Fruit fly (Drosophila melanogaster) whole organism, embryonic: ENCODE results near the gene CG15011.

Source experiments
- CG11093 ChIP-seq: fragments of 200-800 bp; sonication (Bioruptor generic); IDR thresholded peaks from 3 replicates; pipeline ENCODE4 v1.3.6; 2022; ENCODE audit warnings: missing biosample characterization, missing genetic modification characterization
- CG11456 ChIP-seq: fragments of 200-800 bp; sonication (Bioruptor generic); IDR thresholded peaks from 3 replicates; pipeline ENCODE4 v1.3.6; 2022; ENCODE audit warnings: missing biosample characterization, missing genetic modification characterization
- CG11696 ChIP-seq: fragments of 200-800 bp; sonication (Bioruptor generic); IDR thresholded peaks from 2 replicates; pipeline ENCODE4 v1.3.6; 2022; ENCODE audit warnings: missing biosample characterization, missing genetic modification characterization
- CG11723 ChIP-seq: fragments of 200-800 bp; sonication (Bioruptor generic); optimal IDR thresholded peaks from 2 replicates; lab custom pipeline; 2017; ENCODE audit warnings: missing biosample characterization, mild to moderate bottlenecking, missing genetic modification characterization
- CG12299 ChIP-seq: fragments of 200-800 bp; sonication (Bioruptor generic); optimal IDR thresholded peaks from 2 replicates; lab custom pipeline; 2018; ENCODE audit warnings: missing biosample characterization, mild to moderate bottlenecking, missing genetic modification characterization
- CG12659 ChIP-seq: fragments of 200-800 bp; sonication (Bioruptor generic); optimal IDR thresholded peaks from 3 replicates; lab custom pipeline; 2017; ENCODE audit warnings: mild to moderate bottlenecking, missing biosample characterization, missing genetic modification reagents, missing genetic modification characterization
- CG15011 ChIP-seq: fragments of 200-800 bp; sonication (Bioruptor generic); optimal IDR thresholded peaks from 3 replicates; lab custom pipeline; 2018; ENCODE audit warnings: missing biosample characterization, mild to moderate bottlenecking, missing genetic modification characterization
- CG15696 ChIP-seq: fragments of 200-800 bp; sonication (Bioruptor generic); optimal IDR thresholded peaks from 2 replicates; lab custom pipeline; 2019; ENCODE audit warnings: missing biosample characterization, mild to moderate bottlenecking, missing genetic modification characterization, moderate library complexity
- CG16815 ChIP-seq: fragments of 200-800 bp; sonication (Bioruptor generic); optimal IDR thresholded peaks from 3 replicates; lab custom pipeline; 2017; ENCODE audit warnings: missing biosample characterization, mild to moderate bottlenecking, missing genetic modification characterization
- CG16863 ChIP-seq: fragments of 200-800 bp; sonication (Bioruptor generic); optimal IDR thresholded peaks from 3 replicates; lab custom pipeline; 2016; ENCODE audit warnings: missing biosample characterization, missing genetic modification characterization
- CG17829 ChIP-seq: fragments of 200-800 bp; optimal IDR thresholded peaks from 2 replicates; lab custom pipeline; 2019; ENCODE audit warnings: missing biosample characterization, mild to moderate bottlenecking, missing genetic modification characterization, moderate library complexity
- CG18764 ChIP-seq: fragments of 200-800 bp; sonication (Bioruptor generic); optimal IDR thresholded peaks from 3 replicates; lab custom pipeline; 2016; ENCODE audit warnings: missing biosample characterization, missing genetic modification characterization
- CG3726 ChIP-seq: fragments of 200-800 bp; sonication (Bioruptor generic); IDR thresholded peaks from 3 replicates; pipeline ENCODE4, ENCODE4 v1.3.6; 2022; ENCODE audit warnings: missing biosample characterization, missing genetic modification characterization
- CG3847 ChIP-seq: fragments of 200-800 bp; sonication (Bioruptor generic); IDR thresholded peaks from 2 replicates; pipeline ENCODE4 v1.3.6; 2022; ENCODE audit warnings: missing biosample characterization, missing genetic modification characterization
- CG4854 ChIP-seq: fragments of 200-800 bp; sonication (Bioruptor generic); optimal IDR thresholded peaks from 2 replicates; lab custom pipeline; 2016; ENCODE audit warnings: missing biosample characterization, missing genetic modification characterization, inconsistent platforms
- CG5245 ChIP-seq: fragments of 200-800 bp; sonication (Bioruptor generic); optimal IDR thresholded peaks from 3 replicates; lab custom pipeline; 2016; ENCODE audit warnings: missing biosample characterization, missing genetic modification characterization
- CG6175 ChIP-seq: fragments of 200-800 bp; sonication (Bioruptor generic); IDR thresholded peaks from 3 replicates; pipeline ENCODE4 v1.3.6; 2022; ENCODE audit warnings: missing biosample characterization, missing genetic modification characterization
- CG6654 ChIP-seq: fragments of 200-800 bp; sonication (Bioruptor generic); optimal IDR thresholded peaks from 2 replicates; lab custom pipeline; 2017; ENCODE audit warnings: missing biosample characterization, mild to moderate bottlenecking, missing genetic modification characterization
- CG6854 ChIP-seq: fragments of 200-800 bp; sonication (Bioruptor generic); optimal IDR thresholded peaks from 3 replicates; lab custom pipeline; 2017; ENCODE audit warnings: missing biosample characterization, mild to moderate bottlenecking, missing genetic modification characterization
- Camta ChIP-seq: fragments of 200-800 bp; sonication (Bioruptor generic); optimal IDR thresholded peaks from 2 replicates; lab custom pipeline; 2016; ENCODE audit warnings: missing biosample characterization, missing genetic modification characterization
- Dip3 ChIP-seq: fragments of 200-800 bp; sonication (Bioruptor generic); optimal IDR thresholded peaks from 3 replicates; lab custom pipeline; 2016; ENCODE audit warnings: missing biosample characterization, missing genetic modification characterization
- Ets97D ChIP-seq: fragments of 200-800 bp; sonication (Bioruptor generic); optimal IDR thresholded peaks from 3 replicates; lab custom pipeline; 2016; ENCODE audit warnings: missing biosample characterization, missing genetic modification characterization
- Mad ChIP-seq: fragments of 200-800 bp; sonication (Bioruptor generic); optimal IDR thresholded peaks from 2 replicates; lab custom pipeline; 2016; ENCODE audit warnings: missing biosample characterization, missing genetic modification characterization
- Max ChIP-seq: fragments of 200-800 bp; sonication (Bioruptor generic); optimal IDR thresholded peaks from 2 replicates; lab custom pipeline; 2016; ENCODE audit warnings: missing biosample characterization, mild to moderate bottlenecking, missing genetic modification characterization
- Nf-YB ChIP-seq: fragments of 200-800 bp; sonication (Bioruptor generic); optimal IDR thresholded peaks from 3 replicates; lab custom pipeline; 2019; ENCODE audit warnings: missing biosample characterization, mild to moderate bottlenecking, missing genetic modification characterization, moderate library complexity
- Opbp ChIP-seq: fragments of 200-800 bp; sonication (Bioruptor generic); IDR thresholded peaks from 3 replicates; pipeline ENCODE4 v1.3.6; 2022; ENCODE audit warnings: missing biosample characterization, missing genetic modification characterization; ENCODE audit not compliant: partially characterized antibody
- Ravus ChIP-seq: fragments of 200-800 bp; sonication (Bioruptor generic); IDR thresholded peaks from 2 replicates; pipeline ENCODE4 v1.3.6; 2022; ENCODE audit warnings: missing biosample characterization, missing genetic modification characterization
- Ssrp ChIP-seq: fragments of 200-800 bp; sonication (Bioruptor generic); optimal IDR thresholded peaks from 2 replicates; lab custom pipeline; 2018; ENCODE audit warnings: missing biosample characterization, mild to moderate bottlenecking, missing genetic modification characterization, moderate library complexity
- ac ChIP-seq: fragments of 200-800 bp; sonication (Bioruptor generic); optimal IDR thresholded peaks from 3 replicates; lab custom pipeline; 2017; ENCODE audit warnings: missing biosample characterization, mild to moderate bottlenecking, missing genetic modification characterization
- chinmo ChIP-seq: fragments of 200-800 bp; sonication (Bioruptor generic); IDR thresholded peaks from 4 replicates; pipeline ENCODE4 v1.3.6; 2022; ENCODE audit warnings: missing biosample characterization, missing genetic modification characterization; ENCODE audit not compliant: partially characterized antibody
- chm ChIP-seq: fragments of 200-800 bp; sonication (Bioruptor generic); IDR thresholded peaks from 2 replicates; pipeline ENCODE4 v1.3.6; 2022; ENCODE audit warnings: missing biosample characterization, missing genetic modification characterization
- croc ChIP-seq: fragments of 200-800 bp; sonication (Bioruptor generic); conservative IDR thresholded peaks from 3 replicates; pipeline ENCODE4 v1.3.6; 2022; ENCODE audit warnings: missing biosample characterization, missing genetic modification characterization
- disco-r ChIP-seq: fragments of 200-800 bp; sonication (Bioruptor generic); optimal IDR thresholded peaks from 2 replicates; lab custom pipeline; 2016; ENCODE audit warnings: missing biosample characterization, missing genetic modification characterization
- en ChIP-seq: fragments of 200-800 bp; sonication (Bioruptor generic); optimal IDR thresholded peaks from 2 replicates; lab custom pipeline; 2016; ENCODE audit warnings: missing biosample characterization, missing genetic modification characterization
- gfzf ChIP-seq: fragments of 200-800 bp; sonication (Bioruptor generic); optimal IDR thresholded peaks from 2 replicates; lab custom pipeline; 2016; ENCODE audit warnings: missing biosample characterization, mild to moderate bottlenecking, missing genetic modification characterization, moderate library complexity
- grau ChIP-seq: fragments of 200-800 bp; optimal IDR thresholded peaks from 3 replicates; lab custom pipeline; 2019; ENCODE audit warnings: missing biosample characterization, mild to moderate bottlenecking, missing genetic modification characterization, moderate library complexity
- klu ChIP-seq: fragments of 200-800 bp; sonication (Bioruptor generic); IDR thresholded peaks from 2 replicates; pipeline ENCODE4 v1.3.6; 2022; ENCODE audit warnings: missing biosample characterization, missing genetic modification characterization
- knrl ChIP-seq: fragments of 200-800 bp; sonication (Bioruptor generic); IDR thresholded peaks from 3 replicates; pipeline ENCODE4 v1.3.6; 2022; ENCODE audit warnings: missing biosample characterization, missing genetic modification characterization; ENCODE audit not compliant: partially characterized antibody
- lmd ChIP-seq: fragments of 200-800 bp; sonication (Bioruptor generic); IDR thresholded peaks from 2 replicates; pipeline ENCODE4 v1.3.6; 2022; ENCODE audit warnings: missing biosample characterization, missing genetic modification characterization
- nau ChIP-seq: fragments of 200-800 bp; sonication (Bioruptor generic); optimal IDR thresholded peaks from 3 replicates; lab custom pipeline; 2017; ENCODE audit warnings: missing biosample characterization, mild to moderate bottlenecking, missing genetic modification characterization, missing genetic modification reagents
- nom ChIP-seq: fragments of 200-800 bp; sonication (Bioruptor generic); optimal IDR thresholded peaks from 2 replicates; lab custom pipeline; 2017; ENCODE audit warnings: missing biosample characterization, missing genetic modification characterization, mild to moderate bottlenecking, moderate library complexity, missing genetic modification reagents
- pfk ChIP-seq: fragments of 200-800 bp; sonication (Bioruptor generic); optimal IDR thresholded peaks from 2 replicates; lab custom pipeline; 2018; ENCODE audit warnings: missing biosample characterization, mild to moderate bottlenecking, missing genetic modification characterization, moderate library complexity
- pita ChIP-seq: fragments of 200-800 bp; sonication (Bioruptor generic); optimal IDR thresholded peaks from 2 replicates; lab custom pipeline; 2017; ENCODE audit warnings: missing biosample characterization, mild to moderate bottlenecking, missing genetic modification characterization
- repo ChIP-seq: fragments of 200-800 bp; sonication (Bioruptor generic); optimal IDR thresholded peaks from 2 replicates; lab custom pipeline; 2016; ENCODE audit warnings: missing biosample characterization, missing genetic modification characterization
- rib ChIP-seq: fragments of 200-800 bp; sonication (Bioruptor generic); IDR thresholded peaks from 2 replicates; pipeline ENCODE4 v1.3.6; 2022; ENCODE audit warnings: missing biosample characterization, missing genetic modification characterization
- ro ChIP-seq: fragments of 200-800 bp; sonication (Bioruptor generic); IDR thresholded peaks from 2 replicates; pipeline ENCODE4 v1.3.6; 2022; ENCODE audit warnings: missing biosample characterization, missing genetic modification characterization
- sim ChIP-seq: fragments of 200-800 bp; sonication (Bioruptor generic); IDR thresholded peaks from 2 replicates; pipeline ENCODE4 v1.3.6; 2022; ENCODE audit warnings: missing biosample characterization, missing genetic modification characterization
- sqz ChIP-seq: fragments of 200-800 bp; sonication (Bioruptor generic); optimal IDR thresholded peaks from 3 replicates; lab custom pipeline; 2018; ENCODE audit warnings: missing biosample characterization, mild to moderate bottlenecking, missing genetic modification characterization
- sug ChIP-seq: fragments of 200-800 bp; optimal IDR thresholded peaks from 2 replicates; lab custom pipeline; 2019; ENCODE audit warnings: missing biosample characterization, mild to moderate bottlenecking, missing genetic modification characterization, moderate library complexity
- tap ChIP-seq: fragments of 200-800 bp; optimal IDR thresholded peaks from 3 replicates; lab custom pipeline; 2019; ENCODE audit warnings: missing biosample characterization, mild to moderate bottlenecking, missing genetic modification characterization, moderate library complexity
- twi ChIP-seq: fragments of 200-800 bp; optimal IDR thresholded peaks from 2 replicates; lab custom pipeline; 2019; ENCODE audit warnings: missing biosample characterization, mild to moderate bottlenecking, missing genetic modification characterization, moderate library complexity

Gene CG15011

DNA sequence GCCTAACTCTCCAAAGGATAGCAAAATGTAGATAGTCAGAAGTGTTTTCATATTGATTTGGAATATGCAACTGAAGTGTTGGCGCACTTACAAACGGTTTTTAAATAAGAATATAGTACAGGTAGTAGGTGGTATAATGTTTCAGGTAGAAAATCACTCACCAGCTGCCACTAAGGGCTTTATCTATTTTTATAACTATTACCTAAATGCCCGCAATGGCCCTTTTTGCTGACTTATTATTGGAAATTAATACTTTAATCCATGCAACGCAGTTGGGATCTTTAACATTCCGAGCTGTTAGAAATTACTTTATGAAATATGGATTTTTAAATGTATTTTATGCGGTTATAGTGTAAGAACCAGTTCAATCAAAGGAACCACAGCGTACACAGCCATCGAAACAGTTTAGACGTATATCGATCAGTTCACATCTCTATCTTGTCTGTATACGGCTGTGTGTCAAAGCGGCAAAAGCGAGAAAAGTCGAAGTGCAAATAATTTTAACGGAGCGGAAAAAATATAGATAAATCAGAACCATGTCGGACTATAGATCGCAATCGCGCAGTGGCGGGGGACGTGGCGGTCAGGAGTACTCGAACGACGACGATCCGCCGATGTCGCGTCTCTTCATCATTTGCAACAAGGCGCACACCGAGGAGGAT is 24.6 kb upstream of the CG15011 start, which contains the start of the genes srw and CG1316 (continued):
- no peak for TF ChIP-seq Dip3 (GFP tag; lab: Kevin White, UChicago)
- no peak for TF ChIP-seq sqz (GFP tag; lab: Kevin White, UChicago)
- TF ChIP-seq sug (tag; lab: Kevin White, UChicago) = peak; percentile 23
- no peak for TF ChIP-seq sim (GFP tag; lab: Robert Waterston, UW)
- TF ChIP-seq pita (GFP tag; lab: Kevin White, UChicago) = no peak
- no peak for TF ChIP-seq chinmo
- no peak for TF ChIP-seq nau (GFP tag; lab: Kevin White, UChicago)
- TF ChIP-seq CG4854 (GFP tag; lab: Kevin White, UChicago) = no peak
- no peak for TF ChIP-seq grau (tag; lab: Kevin White, UChicago)
- TF ChIP-seq gfzf (GFP tag; lab: Kevin White, UChicago) = peak; percentile 12
- no peak for TF ChIP-seq chm (GFP tag; lab: Robert Waterston, UW)
- TF ChIP-seq CG6175 (GFP tag; lab: Robert Waterston, UW) = no peak
- TF ChIP-seq CG11723 = no peak
- no peak for TF ChIP-seq Camta (GFP tag; lab: Kevin White, UChicago)
- TF ChIP-seq Max = no peak
- TF ChIP-seq knrl (GFP tag; lab: Robert Waterston, UW) = peak; percentile 25; the same call in 1 of the 3 replicates
- TF ChIP-seq CG11456 (GFP tag; lab: Robert Waterston, UW) = no peak
- no peak for TF ChIP-seq twi (tag; lab: Kevin White, UChicago)
- no peak for TF ChIP-seq disco-r (GFP tag; lab: Kevin White, UChicago)
- TF ChIP-seq CG3847 = no peak
- no peak for TF ChIP-seq Ssrp
- TF ChIP-seq CG17829 (tag; lab: Kevin White, UChicago) = peak; percentile 21
- no peak for TF ChIP-seq CG15011 (GFP tag; lab: Kevin White, UChicago)
- TF ChIP-seq CG11093 (GFP tag; lab: Robert Waterston, UW) = no peak
- TF ChIP-seq nom (GFP tag; lab: Kevin White, UChicago) = peak; percentile 4
- no peak for TF ChIP-seq ac (GFP tag; lab: Kevin White, UChicago)
- TF ChIP-seq Nf-YB (GFP tag; lab: Kevin White, UChicago) = no peak
- no peak for TF ChIP-seq pfk
- TF ChIP-seq croc (GFP tag; lab: Robert Waterston, UW) = no peak
- no peak for TF ChIP-seq CG16815 (GFP tag; lab: Kevin White, UChicago)
- TF ChIP-seq CG12659 (GFP tag; lab: Kevin White, UChicago) = peak; percentile 0
- TF ChIP-seq en = no peak
- TF ChIP-seq CG15696 (tag; lab: Kevin White, UChicago) = no peak
- TF ChIP-seq Ets97D (GFP tag; lab: Kevin White, UChicago) = no peak
- TF ChIP-seq CG11696 (GFP tag; lab: Robert Waterston, UW) = no peak
- TF ChIP-seq tap (tag; lab: Kevin White, UChicago) = no peak
- no peak for TF ChIP-seq CG18764 (GFP tag; lab: Kevin White, UChicago)
- no peak for TF ChIP-seq CG6854 (GFP tag; lab: Kevin White, UChicago)
- TF ChIP-seq CG5245 (GFP tag; lab: Kevin White, UChicago) = no peak
- TF ChIP-seq ro = no peak
- no peak for TF ChIP-seq repo (GFP tag; lab: Kevin White, UChicago)
- no peak for TF ChIP-seq Mad
- TF ChIP-seq CG12299 = no peak
- TF ChIP-seq Ravus (GFP tag; lab: Robert Waterston, UW) = no peak
- no peak for TF ChIP-seq lmd (GFP tag; lab: Robert Waterston, UW)
- TF ChIP-seq CG3726 = no peak
- no peak for TF ChIP-seq rib (GFP tag; lab: Robert Waterston, UW)
- peak; percentile 35; the same call in 1 of the 3 replicates for TF ChIP-seq Opbp (GFP tag; lab: Robert Waterston, UW)
- TF ChIP-seq CG16863 (GFP tag; lab: Kevin White, UChicago) = no peak
- TF ChIP-seq klu = no peak
- TF ChIP-seq CG6654 = no peak
